Fruit fly (Drosophila melanogaster) whole organism, embryonic: ENCODE data around the gene Sf3b1.

Source experiments
- Abd-B ChIP-seq: fragments of 200-800 bp; sonication (Bioruptor generic); optimal IDR thresholded peaks from 2 replicates; lab custom pipeline; 2018; ENCODE audit warnings: missing biosample characterization, mild to moderate bottlenecking, missing genetic modification characterization, moderate library complexity
- Bgb ChIP-seq: fragments of 200-800 bp; sonication (Bioruptor generic); IDR thresholded peaks from 2 replicates; pipeline ENCODE4 v1.3.6; 2022; ENCODE audit warnings: missing biosample characterization, missing genetic modification characterization; ENCODE audit not compliant: partially characterized antibody
- BtbVII ChIP-seq: fragments of 200-800 bp; sonication (Bioruptor generic); optimal IDR thresholded peaks from 3 replicates; lab custom pipeline; 2017; ENCODE audit warnings: missing biosample characterization, mild to moderate bottlenecking, missing genetic modification characterization
- CG10209 ChIP-seq: fragments of 200-800 bp; sonication (Bioruptor generic); optimal IDR thresholded peaks from 3 replicates; lab custom pipeline; 2017; ENCODE audit warnings: missing biosample characterization, mild to moderate bottlenecking, missing genetic modification characterization, missing genetic modification reagents
- CG12219 ChIP-seq: fragments of 200-800 bp; sonication (Bioruptor generic); optimal IDR thresholded peaks from 3 replicates; lab custom pipeline; 2018; ENCODE audit warnings: missing biosample characterization, mild to moderate bottlenecking, missing genetic modification characterization
- CG1233 ChIP-seq: fragments of 200-800 bp; sonication (Bioruptor generic); optimal IDR thresholded peaks from 4 replicates; lab custom pipeline; 2018; ENCODE audit warnings: missing biosample characterization, mild to moderate bottlenecking, missing genetic modification characterization
- CG12744 ChIP-seq: fragments of 200-800 bp; sonication (Bioruptor generic); optimal IDR thresholded peaks from 2 replicates; lab custom pipeline; 2016; ENCODE audit warnings: missing biosample characterization, missing genetic modification characterization
- CG12769 ChIP-seq: fragments of 200-800 bp; sonication (Bioruptor generic); optimal IDR thresholded peaks from 2 replicates; lab custom pipeline; 2019; ENCODE audit warnings: missing biosample characterization, mild to moderate bottlenecking, missing genetic modification characterization, moderate library complexity
- CG13775 ChIP-seq: fragments of 200-800 bp; sonication (Bioruptor generic); optimal IDR thresholded peaks from 3 replicates; lab custom pipeline; 2017; ENCODE audit warnings: missing biosample characterization, mild to moderate bottlenecking, missing genetic modification characterization
- CG14667 ChIP-seq: fragments of 200-800 bp; sonication (Bioruptor generic); IDR thresholded peaks from 2 replicates; pipeline ENCODE4 v1.3.6; 2022; ENCODE audit warnings: missing biosample characterization, missing genetic modification characterization
- CG17186 ChIP-seq: fragments of 200-800 bp; sonication (Bioruptor generic); optimal IDR thresholded peaks from 3 replicates; lab custom pipeline; 2017; ENCODE audit warnings: missing biosample characterization, missing genetic modification reagents, missing genetic modification characterization
- CG30403 ChIP-seq: fragments of 200-800 bp; sonication (Bioruptor generic); optimal IDR thresholded peaks from 3 replicates; lab custom pipeline; 2016; ENCODE audit warnings: missing biosample characterization, missing genetic modification characterization
- CG32532 ChIP-seq: fragments of 200-800 bp; sonication (Bioruptor generic); IDR thresholded peaks from 2 replicates; pipeline ENCODE4 v1.3.6; 2022; ENCODE audit warnings: missing biosample characterization, missing genetic modification characterization
- CG32767 ChIP-seq: fragments of 200-800 bp; sonication (Bioruptor generic); IDR thresholded peaks from 2 replicates; pipeline ENCODE4 v1.3.6; 2022; ENCODE audit warnings: missing biosample characterization, missing genetic modification characterization
- CG34224 ChIP-seq: fragments of 200-800 bp; sonication (Bioruptor generic); IDR thresholded peaks from 3 replicates; pipeline ENCODE4 v1.3.6; 2022; ENCODE audit warnings: missing biosample characterization, missing genetic modification characterization; ENCODE audit not compliant: partially characterized antibody
- CG5180 ChIP-seq: fragments of 200-800 bp; sonication (Bioruptor generic); optimal IDR thresholded peaks from 3 replicates; lab custom pipeline; 2017; ENCODE audit warnings: missing biosample characterization, missing genetic modification characterization, mild to moderate bottlenecking, moderate library complexity, missing genetic modification reagents
- CG6765 ChIP-seq: fragments of 200-800 bp; sonication (Bioruptor generic); optimal IDR thresholded peaks from 3 replicates; lab custom pipeline; 2017; ENCODE audit warnings: missing biosample characterization, mild to moderate bottlenecking, missing genetic modification characterization
- CG7357 ChIP-seq: fragments of 200-800 bp; sonication (Bioruptor generic); IDR thresholded peaks from 3 replicates; pipeline ENCODE4 v1.3.6; 2022; ENCODE audit warnings: missing biosample characterization, missing genetic modification characterization
- CG7372 ChIP-seq: fragments of 200-800 bp; sonication (Bioruptor generic); IDR thresholded peaks from 2 replicates; pipeline ENCODE4 v1.3.6; 2022; ENCODE audit warnings: missing biosample characterization, missing genetic modification characterization
- D19A ChIP-seq: fragments of 200-800 bp; optimal IDR thresholded peaks from 3 replicates; lab custom pipeline; 2019; ENCODE audit warnings: missing biosample characterization, mild to moderate bottlenecking, missing genetic modification characterization, moderate library complexity
- Dref ChIP-seq: fragments of 200-800 bp; sonication (Bioruptor generic); IDR thresholded peaks from 2 replicates; pipeline ENCODE4 v1.3.6; 2022; ENCODE audit warnings: missing biosample characterization, missing genetic modification characterization
- Ets97D ChIP-seq: fragments of 200-800 bp; sonication (Bioruptor generic); optimal IDR thresholded peaks from 3 replicates; lab custom pipeline; 2016; ENCODE audit warnings: missing biosample characterization, missing genetic modification characterization
- Hmx ChIP-seq: fragments of 200-800 bp; sonication (Bioruptor generic); optimal IDR thresholded peaks from 2 replicates; lab custom pipeline; 2016; ENCODE audit warnings: missing biosample characterization, missing genetic modification characterization
- Hr51 ChIP-seq, 2 experiments: fragments of 200-800 bp; sonication (Bioruptor generic); optimal IDR thresholded peaks; 2 replicates in 1 of 2; 3 replicates in 1 of 2; lab custom pipeline; 2016 to 2018; ENCODE audit warnings: missing biosample characterization in 2 of 2, missing genetic modification characterization in 2 of 2, mild to moderate bottlenecking in 1 of 2, moderate library complexity in 1 of 2
- Med ChIP-seq: fragments of 200-800 bp; sonication (Bioruptor generic); peaks from one replicate; lab custom pipeline; 2016; ENCODE audit warnings: missing biosample characterization, missing genetic modification characterization, mild to moderate bottlenecking, inconsistent platforms, moderate library complexity
- Myb ChIP-seq: fragments of 200-800 bp; sonication (Bioruptor generic); optimal IDR thresholded peaks from 2 replicates; lab custom pipeline; 2016; ENCODE audit warnings: missing biosample characterization, missing genetic modification characterization
- NC2α ChIP-seq: fragments of 200-800 bp; sonication (Bioruptor generic); optimal IDR thresholded peaks from 2 replicates; lab custom pipeline; 2016; ENCODE audit warnings: missing biosample characterization, missing genetic modification characterization
- Optix ChIP-seq: fragments of 200-800 bp; sonication (Bioruptor generic); IDR thresholded peaks from 3 replicates; pipeline ENCODE4 v1.3.6; 2022; ENCODE audit warnings: missing biosample characterization, missing genetic modification characterization
- Ssrp ChIP-seq: fragments of 200-800 bp; sonication (Bioruptor generic); optimal IDR thresholded peaks from 2 replicates; lab custom pipeline; 2018; ENCODE audit warnings: missing biosample characterization, mild to moderate bottlenecking, missing genetic modification characterization, moderate library complexity
- Vsx1 ChIP-seq: fragments of 200-800 bp; sonication (Bioruptor generic); optimal IDR thresholded peaks from 2 replicates; lab custom pipeline; 2017; ENCODE audit warnings: missing biosample characterization, mild to moderate bottlenecking, missing genetic modification characterization, missing genetic modification reagents
- ab ChIP-seq: fragments of 200-800 bp; sonication (Bioruptor generic); optimal IDR thresholded peaks from 2 replicates; lab custom pipeline; 2016; ENCODE audit warnings: missing biosample characterization, missing genetic modification characterization
- amos ChIP-seq: fragments of 200-800 bp; sonication (Bioruptor generic); IDR thresholded peaks from 2 replicates; pipeline ENCODE4 v1.3.6; 2022; ENCODE audit warnings: missing biosample characterization, missing genetic modification characterization; ENCODE audit not compliant: partially characterized antibody
- ap ChIP-seq: fragments of 200-800 bp; sonication (Bioruptor generic); IDR thresholded peaks from 2 replicates; pipeline ENCODE4 v1.3.6; 2022; ENCODE audit warnings: missing biosample characterization, missing genetic modification characterization
- ato ChIP-seq: fragments of 200-800 bp; sonication (Bioruptor generic); IDR thresholded peaks from 2 replicates; pipeline ENCODE4 v1.3.6; 2022; ENCODE audit warnings: missing biosample characterization, missing genetic modification characterization; ENCODE audit not compliant: partially characterized antibody
- chm ChIP-seq: fragments of 200-800 bp; sonication (Bioruptor generic); IDR thresholded peaks from 2 replicates; pipeline ENCODE4 v1.3.6; 2022; ENCODE audit warnings: missing biosample characterization, missing genetic modification characterization
- dmrt99B ChIP-seq: fragments of 200-800 bp; sonication (Bioruptor generic); optimal IDR thresholded peaks from 2 replicates; lab custom pipeline; 2018; ENCODE audit warnings: missing biosample characterization, mild to moderate bottlenecking, missing genetic modification characterization, moderate library complexity
- emc ChIP-seq: fragments of 200-800 bp; sonication (Bioruptor generic); optimal IDR thresholded peaks from 2 replicates; lab custom pipeline; 2016; ENCODE audit warnings: missing biosample characterization, missing genetic modification characterization
- eve ChIP-seq, 2 experiments: fragments of >200 bp; optimal IDR thresholded peaks; 2 replicates each; lab custom pipeline; 2017; ENCODE audit warnings: missing biosample characterization in 2 of 2, missing genetic modification characterization in 2 of 2
- gfzf ChIP-seq: fragments of 200-800 bp; sonication (Bioruptor generic); optimal IDR thresholded peaks from 2 replicates; lab custom pipeline; 2016; ENCODE audit warnings: missing biosample characterization, mild to moderate bottlenecking, missing genetic modification characterization, moderate library complexity
- gt ChIP-seq: fragments of 200-800 bp; sonication (Bioruptor generic); IDR thresholded peaks from 2 replicates; pipeline ENCODE4 v1.3.6; 2022; ENCODE audit warnings: missing biosample characterization, missing genetic modification characterization
- jigr1 ChIP-seq: fragments of 200-800 bp; sonication (Bioruptor generic); IDR thresholded peaks from 3 replicates; pipeline ENCODE4 v1.3.6; 2022; ENCODE audit warnings: missing biosample characterization, missing genetic modification characterization
- lilli ChIP-seq: fragments of 200-800 bp; sonication (Bioruptor generic); optimal IDR thresholded peaks from 3 replicates; lab custom pipeline; 2016; ENCODE audit warnings: missing biosample characterization, missing genetic modification characterization
- nom ChIP-seq: fragments of 200-800 bp; sonication (Bioruptor generic); optimal IDR thresholded peaks from 2 replicates; lab custom pipeline; 2017; ENCODE audit warnings: missing biosample characterization, missing genetic modification characterization, mild to moderate bottlenecking, moderate library complexity, missing genetic modification reagents
- p53 ChIP-seq: fragments of 200-800 bp; sonication (Bioruptor generic); optimal IDR thresholded peaks from 2 replicates; lab custom pipeline; 2016; ENCODE audit warnings: missing biosample characterization, missing genetic modification characterization
- pan ChIP-seq, 4 experiments: fragments of >200 bp in 3 of 4; fragments of 200-800 bp in 1 of 4; sonication (Bioruptor generic) in 1 of 4; optimal IDR thresholded peaks in 3 of 4; IDR thresholded peaks in 1 of 4; 2 replicates each; pipeline versions ENCODE4 v1.3.6 to Lab custom; 2017 to 2022; ENCODE audit warnings: missing biosample characterization in 2 of 4, missing genetic modification characterization in 2 of 4, mixed read lengths in 1 of 4
- phol ChIP-seq: fragments of 200-800 bp; sonication (Bioruptor generic); optimal IDR thresholded peaks from 3 replicates; lab custom pipeline; 2018; ENCODE audit warnings: missing biosample characterization, mild to moderate bottlenecking, missing genetic modification characterization, moderate library complexity
- sd ChIP-seq: fragments of 200-800 bp; sonication (Bioruptor generic); optimal IDR thresholded peaks from 3 replicates; lab custom pipeline; 2018; ENCODE audit warnings: missing biosample characterization, mild to moderate bottlenecking, missing genetic modification characterization, moderate library complexity
- sim ChIP-seq: fragments of 200-800 bp; sonication (Bioruptor generic); IDR thresholded peaks from 2 replicates; pipeline ENCODE4 v1.3.6; 2022; ENCODE audit warnings: missing biosample characterization, missing genetic modification characterization
- slp2 ChIP-seq: fragments of 200-800 bp; sonication (Bioruptor generic); optimal IDR thresholded peaks from 2 replicates; lab custom pipeline; 2016; ENCODE audit warnings: missing biosample characterization, missing genetic modification characterization

Sf3b1 gene

dm6 chr2L:540572-541210 lies 27.4 kb upstream of the Sf3b1 start (continued):
- TF ChIP-seq Hmx (GFP tag; lab: Kevin White, UChicago) (no peak), ato (GFP tag; lab: Robert Waterston, UW) (peak; percentile 73; the same call in 1 of the 2 replicates), phol (peak; percentile 100), CG7372 (GFP tag; lab: Robert Waterston, UW) (no peak), CG6765 (peak; percentile 23), Vsx1 (no peak), CG5180 (GFP tag; lab: Kevin White, UChicago) (no peak), Abd-B (GFP tag; lab: Kevin White, UChicago) (peak; percentile 28), CG12769 (tag; lab: Kevin White, UChicago) (peak; percentile 94), CG14667 (GFP tag; lab: Robert Waterston, UW) (no peak), Myb (peak; percentile 100), nom (GFP tag; lab: Kevin White, UChicago) (peak; percentile 21), CG13775 (GFP tag; lab: Kevin White, UChicago) (no peak), lilli (peak; percentile 7), Ssrp (tag; lab: Kevin White, UChicago) (no peak), CG30403 (GFP tag; lab: Kevin White, UChicago) (no peak), CG17186 (GFP tag; lab: Kevin White, UChicago) (no peak), Ets97D (peak; percentile 82), BtbVII (GFP tag; lab: Kevin White, UChicago) (no peak), CG12219 (GFP tag; lab: Kevin White, UChicago) (peak; percentile 30), p53 (GFP tag; lab: Kevin White, UChicago) (no peak), CG32767 (GFP tag; lab: Robert Waterston, UW) (no peak), jigr1 (GFP tag; lab: Robert Waterston, UW) (no peak), chm (GFP tag; lab: Robert Waterston, UW) (no peak), slp2 (GFP tag; lab: Kevin White, UChicago) (no peak), sim (GFP tag; lab: Robert Waterston, UW) (0 out of 2 replicates have a peak, but pooled peaks have one; percentile 21), ap (no peak), CG32532 (GFP tag; lab: Robert Waterston, UW) (no peak), NC2α (GFP tag; lab: Kevin White, UChicago) (no peak), Optix (GFP tag; lab: Robert Waterston, UW) (no peak), Dref (peak; percentile 38; the same call in 1 of the 2 replicates), CG12744 (GFP tag; lab: Kevin White, UChicago) (no peak), ab (GFP tag; lab: Kevin White, UChicago) (no peak), gfzf (GFP tag; lab: Kevin White, UChicago) (peak; percentile 80), eve (GFP tag; optimal IDR thresholded peaks at IDR 0.05; lab: Kevin White, UChicago) (no peak), amos (peak; percentile 36), D19A (tag; lab: Kevin White, UChicago) (peak; percentile 8), Med (GFP tag; lab: Kevin White, UChicago) (peak; percentile 88), CG10209 (GFP tag; lab: Kevin White, UChicago) (no peak), CG34224 (peak; percentile 79), dmrt99B (no peak), pan (optimal IDR thresholded peaks at IDR 0.05; lab: Kevin White, UChicago) (no peak), pan (GFP tag; optimal IDR thresholded peaks at IDR 0.05 in 1 of 2, IDR thresholded peaks at IDR 0.05 in 1 of 2) (no peak), Bgb (peak; percentile 50), sd (peak; percentile 92), gt (no peak), emc (GFP tag; lab: Kevin White, UChicago) (no peak), CG7357 (no peak), CG1233 (peak; percentile 21), Hr51 (GFP tag; optimal IDR thresholded peaks at IDR 0.05; lab: Kevin White, UChicago) (no peak)
